Worm (Caenorhabditis elegans) whole organism, L4 larva: ENCODE measurements around the gene mrp-2.

Source experiments
- F44E2.7 ChIP-seq: fragments of 200-800 bp; sonication (Bioruptor generic); IDR thresholded peaks from 2 replicates; pipeline ENCODE4 v2.1.2; 2022; ENCODE audit warnings: missing genetic modification characterization, missing compliant biosample characterization
- R02D3.7 ChIP-seq: fragments of 150-350 bp; sonication (generic microtip); optimal IDR thresholded peaks from 3 replicates; lab custom pipeline; 2014; ENCODE audit warnings: missing biosample characterization, missing genetic modification characterization
- T26A8.4 ChIP-seq: fragments of 200-800 bp; sonication (Bioruptor generic); IDR thresholded peaks from 2 replicates; pipeline ENCODE4 v1.3.6; 2022; ENCODE audit warnings: missing genetic modification characterization, missing compliant biosample characterization
- Y105C5A.15 ChIP-seq: fragments of 200-800 bp; sonication (Bioruptor generic); IDR thresholded peaks from 2 replicates; pipeline ENCODE4 v1.3.6; 2022; ENCODE audit warnings: missing genetic modification characterization, missing compliant biosample characterization
- Y5F2A.4 ChIP-seq: fragments of 200-800 bp; sonication (Bioruptor generic); optimal IDR thresholded peaks from 2 replicates; lab custom pipeline; 2018; ENCODE audit warnings: mild to moderate bottlenecking, missing genetic modification characterization, missing compliant biosample characterization
- ZK546.5 ChIP-seq, 2 experiments: sonication (generic microtip); optimal IDR thresholded peaks; 2 replicates each; lab custom pipeline; 2017; ENCODE audit warnings: missing biosample characterization in 2 of 2, missing genetic modification characterization in 2 of 2
- aha-1 ChIP-seq: fragments of 150-350 bp; peaks from one replicate; lab custom pipeline; 2014; ENCODE audit warnings: missing biosample characterization, missing genetic modification characterization
- aly-2 ChIP-seq: sonication (generic microtip); optimal IDR thresholded peaks from 2 replicates; lab custom pipeline; 2018; ENCODE audit warnings: missing biosample characterization, missing genetic modification characterization
- arid-1 ChIP-seq: fragments of 200-800 bp; sonication (Bioruptor generic); conservative IDR thresholded peaks from 2 replicates; pipeline ENCODE4 v1.3.6; 2022; ENCODE audit warnings: missing genetic modification reagents, missing genetic modification characterization, missing compliant biosample characterization
- attf-4 ChIP-seq: sonication (generic microtip); optimal IDR thresholded peaks from 3 replicates; lab custom pipeline; 2017; ENCODE audit warnings: missing biosample characterization, missing genetic modification characterization
- ceh-28 ChIP-seq: fragments of 150-350 bp; optimal IDR thresholded peaks from 2 replicates; lab custom pipeline; 2014; ENCODE audit warnings: missing biosample characterization, missing genetic modification reagents, missing genetic modification characterization
- daf-16 ChIP-seq, 3 experiments: sonication (generic microtip); optimal IDR thresholded peaks; 2 replicates each; lab custom pipeline; 2016 to 2017; ENCODE audit warnings: missing genetic modification characterization in 3 of 3, missing genetic modification reagents in 3 of 3, mild to moderate bottlenecking in 2 of 3, missing compliant biosample characterization in 2 of 3, missing biosample characterization in 1 of 3, moderate library complexity in 1 of 3
- daf-19 ChIP-seq: fragments of 200-800 bp; sonication (Bioruptor generic); conservative IDR thresholded peaks from 2 replicates; pipeline ENCODE4 v1.3.6; 2022; ENCODE audit warnings: missing genetic modification characterization, missing compliant biosample characterization
- daf-8 ChIP-seq: fragments of 200-800 bp; sonication (Bioruptor generic); IDR thresholded peaks from 2 replicates; pipeline ENCODE4 v1.3.6; 2022; ENCODE audit warnings: missing genetic modification characterization, missing compliant biosample characterization
- dmd-8 ChIP-seq: fragments of 200-800 bp; sonication (Bioruptor generic); IDR thresholded peaks from 2 replicates; pipeline ENCODE4 v1.3.6; 2022; ENCODE audit warnings: missing genetic modification characterization, missing compliant biosample characterization
- duxl-1 ChIP-seq: sonication (generic microtip); optimal IDR thresholded peaks from 2 replicates; lab custom pipeline; 2016; ENCODE audit warnings: mild to moderate bottlenecking, missing genetic modification characterization, moderate library complexity, missing compliant biosample characterization; ENCODE audit not compliant: poor library complexity
- egl-43 ChIP-seq: fragments of 200-800 bp; sonication (Bioruptor generic); IDR thresholded peaks from 2 replicates; pipeline ENCODE4 v1.3.6; 2022; ENCODE audit warnings: missing genetic modification reagents, missing genetic modification characterization, missing compliant biosample characterization
- fkh-10 ChIP-seq: fragments of 150-350 bp; optimal IDR thresholded peaks from 2 replicates; lab custom pipeline; 2014; ENCODE audit warnings: missing biosample characterization, missing genetic modification reagents, missing genetic modification characterization
- fos-1 ChIP-seq: fragments of 150-350 bp; optimal IDR thresholded peaks from 2 replicates; lab custom pipeline; 2014; ENCODE audit warnings: missing biosample characterization, missing genetic modification characterization
- hlh-11 ChIP-seq: fragments of 200-800 bp; sonication (Bioruptor generic); optimal IDR thresholded peaks from 2 replicates; lab custom pipeline; 2018; ENCODE audit warnings: mild to moderate bottlenecking, missing genetic modification characterization, missing compliant biosample characterization
- hlh-30 ChIP-seq: sonication (generic microtip); optimal IDR thresholded peaks from 2 replicates; lab custom pipeline; 2017; ENCODE audit warnings: antibody characterized with exemption, mild to moderate bottlenecking, missing genetic modification characterization, missing compliant biosample characterization; ENCODE audit not compliant: insufficient read depth
- hmg-1.1 ChIP-seq: fragments of 200-800 bp; sonication (Bioruptor generic); IDR thresholded peaks from 2 replicates; pipeline ENCODE4 v1.3.6; 2022; ENCODE audit warnings: missing genetic modification reagents, missing genetic modification characterization, missing compliant biosample characterization
- jun-1 ChIP-seq: fragments of 150-350 bp; optimal IDR thresholded peaks from 2 replicates; lab custom pipeline; 2014; ENCODE audit warnings: missing biosample characterization, missing genetic modification reagents, missing genetic modification characterization
- lin-29 ChIP-seq: fragments of 200-800 bp; sonication (Bioruptor generic); IDR thresholded peaks from 2 replicates; pipeline ENCODE4 v1.3.6; 2022; ENCODE audit warnings: missing genetic modification reagents, missing genetic modification characterization, missing compliant biosample characterization
- lin-38 ChIP-seq: fragments of 200-800 bp; sonication (Bioruptor generic); IDR thresholded peaks from 2 replicates; pipeline ENCODE4 v1.3.6; 2022; ENCODE audit warnings: missing genetic modification reagents, missing genetic modification characterization, missing compliant biosample characterization
- madf-5 ChIP-seq, 2 experiments: fragments of 200-800 bp; sonication (Bioruptor generic); IDR thresholded peaks; 2 replicates each; pipeline ENCODE4 v1.3.6; 2022; ENCODE audit warnings: missing compliant biosample characterization in 2 of 2, missing genetic modification characterization in 2 of 2
- madf-9 ChIP-seq: fragments of 200-800 bp; sonication (Bioruptor generic); conservative IDR thresholded peaks from 2 replicates; pipeline ENCODE4 v1.3.6; 2022; ENCODE audit warnings: missing genetic modification reagents, missing genetic modification characterization, missing compliant biosample characterization
- mdt-29 ChIP-seq: fragments of 200-800 bp; sonication (Bioruptor generic); IDR thresholded peaks from 2 replicates; pipeline ENCODE4 v1.3.6; 2022; ENCODE audit warnings: missing genetic modification reagents, missing genetic modification characterization, missing compliant biosample characterization
- mes-2 ChIP-seq: sonication (generic microtip); optimal IDR thresholded peaks from 2 replicates; lab custom pipeline; 2016; ENCODE audit warnings: missing genotype, mild to moderate bottlenecking, missing genetic modification characterization, missing compliant biosample characterization; ENCODE audit not compliant: poor library complexity, severe bottlenecking
- nhr-111 ChIP-seq: fragments of 200-800 bp; sonication (Bioruptor generic); optimal IDR thresholded peaks from 2 replicates; lab custom pipeline; 2018; ENCODE audit warnings: mild to moderate bottlenecking, missing genetic modification characterization, missing compliant biosample characterization
- nhr-237 ChIP-seq: sonication (generic microtip); optimal IDR thresholded peaks from 2 replicates; lab custom pipeline; 2017; ENCODE audit warnings: missing biosample characterization, missing genetic modification characterization
- nhr-25 ChIP-seq: sonication (generic microtip); optimal IDR thresholded peaks from 2 replicates; lab custom pipeline; 2017; ENCODE audit warnings: missing genetic modification characterization, mild to moderate bottlenecking, missing compliant biosample characterization, antibody characterized with exemption, moderate library complexity, borderline replicate concordance; ENCODE audit not compliant: insufficient read depth
- nhr-42 ChIP-seq: fragments of 200-800 bp; sonication (Bioruptor generic); IDR thresholded peaks from 2 replicates; pipeline ENCODE4 v1.3.6; 2022; ENCODE audit warnings: missing genetic modification characterization, missing compliant biosample characterization
- nhr-76 ChIP-seq: fragments of 150-350 bp; optimal IDR thresholded peaks from 2 replicates; lab custom pipeline; 2014; ENCODE audit warnings: missing biosample characterization, missing genetic modification characterization
- php-3 ChIP-seq: fragments of 200-800 bp; sonication (Bioruptor generic); IDR thresholded peaks from 2 replicates; pipeline ENCODE4 v1.3.6; 2022; ENCODE audit warnings: missing genetic modification reagents, missing genetic modification characterization, missing compliant biosample characterization
- pqm-1 ChIP-seq: sonication (generic microtip); optimal IDR thresholded peaks from 2 replicates; lab custom pipeline; 2017; ENCODE audit warnings: missing biosample characterization, missing genetic modification characterization
- saeg-2 ChIP-seq: fragments of 200-800 bp; sonication (Bioruptor generic); IDR thresholded peaks from 2 replicates; pipeline ENCODE4 v1.3.6; 2022; ENCODE audit warnings: missing genetic modification reagents, missing genetic modification characterization, missing compliant biosample characterization
- skn-1 ChIP-seq: fragments of 150-350 bp; optimal IDR thresholded peaks from 2 replicates; lab custom pipeline; 2014; ENCODE audit warnings: missing biosample characterization, missing genetic modification characterization
- snpc-4 ChIP-seq: fragments of 150-350 bp; optimal IDR thresholded peaks from 2 replicates; lab custom pipeline; 2014; ENCODE audit warnings: missing biosample characterization, missing genetic modification characterization
- spr-1 ChIP-seq: sonication (generic microtip); optimal IDR thresholded peaks from 2 replicates; lab custom pipeline; 2016; ENCODE audit warnings: mild to moderate bottlenecking, missing genetic modification characterization, missing compliant biosample characterization
- unc-62 ChIP-seq, 3 experiments: fragments of 150-350 bp in 1 of 3; sonication (generic microtip); optimal IDR thresholded peaks in 2 of 3; peaks in 1 of 3; 1 replicate in 1 of 3; 2 replicates in 2 of 3; lab custom pipeline; 2014 to 2017; ENCODE audit warnings: missing biosample characterization in 3 of 3, missing genetic modification characterization in 3 of 3, missing genetic modification reagents in 3 of 3, missing genotype in 1 of 3
- zfp-2 ChIP-seq: sonication (generic microtip); optimal IDR thresholded peaks from 2 replicates; lab custom pipeline; 2016; ENCODE audit warnings: mild to moderate bottlenecking, missing genetic modification characterization, missing compliant biosample characterization

The mrp-2 gene

ce11 chrX:535728-536127 lies 36.8 kb downstream of the mrp-2 start, which contains the start of gene F28C10.3 (continued):
- TF ChIP-seq daf-16 (GFP tag; optimal IDR thresholded peaks at IDR 0.05; lab: Kevin White, UChicago) (peak in 1 of 2 experiments; percentile 27), daf-16 (tag; optimal IDR thresholded peaks at IDR 0.05; lab: Kevin White, UChicago) (no peak), hlh-11 (tag; lab: Kevin White, UChicago) (peak; percentile 89), ceh-28 (tag; lab: Kevin White, UChicago) (no peak), php-3 (GFP tag; lab: Robert Waterston, UW) (no peak), duxl-1 (tag; lab: Kevin White, UChicago) (peak; percentile 53), spr-1 (no peak), egl-43 (GFP tag; lab: Robert Waterston, UW) (no peak), snpc-4 (no peak), fkh-10 (GFP tag; lab: Kevin White, UChicago) (peak; percentile 25), nhr-237 (tag; lab: Kevin White, UChicago) (no peak), attf-4 (tag; lab: Kevin White, UChicago) (no peak), nhr-25 (tag; lab: Kevin White, UChicago) (peak; percentile 85), fos-1 (no peak), R02D3.7 (tag; lab: Kevin White, UChicago) (no peak), F44E2.7 (GFP tag; lab: Robert Waterston, UW) (no peak), ZK546.5 (tag; optimal IDR thresholded peaks at IDR 0.05; lab: Kevin White, UChicago) (no peak), nhr-42 (GFP tag; lab: Robert Waterston, UW) (no peak), nhr-111 (GFP tag; lab: Kevin White, UChicago) (no peak), mdt-29 (no peak), madf-5 (GFP tag; IDR thresholded peaks at IDR 0.05; lab: Robert Waterston, UW) (no peak), T26A8.4 (GFP tag; lab: Robert Waterston, UW) (peak; percentile 71), madf-9 (no peak), zfp-2 (no peak), pqm-1 (tag; lab: Kevin White, UChicago) (no peak), skn-1 (tag; lab: Kevin White, UChicago) (no peak), lin-29 (GFP tag; lab: Robert Waterston, UW) (peak; percentile 28; the same call in 1 of the 2 replicates), nhr-76 (tag; lab: Kevin White, UChicago) (no peak), Y5F2A.4 (GFP tag; lab: Kevin White, UChicago) (no peak), lin-38 (no peak), Y105C5A.15 (no peak), daf-8 (GFP tag; lab: Robert Waterston, UW) (no peak), unc-62 (GFP tag; optimal IDR thresholded peaks at IDR 0.05 in 1 of 2; lab: Kevin White, UChicago) (peak in 1 of 2 experiments; percentile 94), unc-62 (tag; optimal IDR thresholded peaks at IDR 0.05; lab: Kevin White, UChicago) (no peak), saeg-2 (GFP tag; lab: Robert Waterston, UW) (no peak), hlh-30 (tag; lab: Kevin White, UChicago) (peak; percentile 84), jun-1 (tag; lab: Kevin White, UChicago) (no peak), mes-2 (tag; lab: Kevin White, UChicago) (peak; percentile 81), dmd-8 (GFP tag; lab: Robert Waterston, UW) (no peak), hmg-1.1 (GFP tag; lab: Robert Waterston, UW) (peak; percentile 89), arid-1 (GFP tag; lab: Robert Waterston, UW) (no peak), daf-19 (GFP tag; lab: Robert Waterston, UW) (no peak)

ce11 chrX:530909-531308 lies 41.6 kb downstream of the mrp-2 start, which contains the start of gene B0310.6:
B0310.6 (minus strand) TSS chrX:531009.
- TF ChIP-seq aha-1 (tag; lab: Kevin White, UChicago) (peak; percentile 9), hlh-11 (tag; lab: Kevin White, UChicago) (no peak), aly-2 (tag; lab: Kevin White, UChicago) (no peak), nhr-237 (tag; lab: Kevin White, UChicago) (no peak), fos-1 (no peak)
